Fruit fly (Drosophila melanogaster): Measurements from ENCODE around the gene Sdic2.
"Not testable (repeated sequence)": the region's sequence is repeated elsewhere in the genome, so short reads cannot be mapped to it uniquely, and the experiment has no call there.

dm6 chrX:20201833-20202232, 15.5 kb upstream of the Sdic2 start, which contains the start of gene SdicA:
- not testable (repeated sequence) for TF ChIP-seq CG15336 (GFP tag; IDR thresholded peaks at IDR 0.05); svp (GFP tag); CG16779 (tag; optimal IDR thresholded peaks at IDR 0.05); Eip93F (GFP tag; optimal IDR thresholded peaks at IDR 0.05); CG7368 (GFP tag; optimal IDR thresholded peaks at IDR 0.05); net (GFP tag; optimal IDR thresholded peaks at IDR 0.05); CG9139 (GFP tag; optimal IDR thresholded peaks at IDR 0.05); Blimp-1 (GFP tag; optimal IDR thresholded peaks at IDR 0.05); acj6 (GFP tag; optimal IDR thresholded peaks at IDR 0.05); CG11294 (GFP tag; IDR thresholded peaks at IDR 0.05); CG8319 (GFP tag; optimal IDR thresholded peaks at IDR 0.05)
